Worm (Caenorhabditis elegans): ENCODE data around the gene str-207.

DNA sequence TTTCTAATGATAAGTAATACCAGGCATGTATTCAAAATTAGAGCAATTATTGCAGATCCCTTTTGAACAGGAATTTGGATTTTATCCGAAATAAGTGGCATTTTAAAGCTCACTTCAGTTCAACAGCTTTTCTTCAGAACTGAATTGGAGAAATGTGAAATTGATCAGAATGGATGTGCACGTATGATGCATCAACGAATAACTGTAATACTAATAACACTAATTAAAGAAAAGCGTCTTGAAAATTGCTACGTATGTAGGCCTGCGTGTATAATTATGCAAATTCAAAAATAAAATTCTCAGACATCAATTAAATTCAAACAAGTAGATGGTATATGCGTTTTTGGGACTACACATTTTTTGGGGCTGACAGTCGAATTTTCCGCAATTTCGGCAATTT is 21.7 kb upstream of the str-207 start, which contains the start of gene str-205:
- no peak for TF ChIP-seq dao-5 (tag; optimal IDR thresholded peaks at IDR 0.05)
- no peak for TF ChIP-seq him-1 (tag; optimal IDR thresholded peaks at IDR 0.05)
